Worm (Caenorhabditis elegans): ENCODE measurements around the gene F53E2.2.

ce11 chrV:1499140-1499539 is 24.3 kb downstream of the F53E2.2 start, which contains the start of gene sru-27:
- no peak for TF ChIP-seq lin-38 (GFP tag; IDR thresholded peaks at IDR 0.05)
- TF ChIP-seq nhr-76 (tag; optimal IDR thresholded peaks at IDR 0.05) = no peak
- no peak for TF ChIP-seq nhr-102 (tag; optimal IDR thresholded peaks at IDR 0.05)
- TF ChIP-seq lim-7 (GFP tag; IDR thresholded peaks at IDR 0.05) = no peak
- no peak for TF ChIP-seq nhr-25 (tag; optimal IDR thresholded peaks at IDR 0.05; ENCODE audit: borderline replicate concordance, insufficient read depth)
- no peak for TF ChIP-seq ceh-28 (tag; optimal IDR thresholded peaks at IDR 0.05)
- TF ChIP-seq ztf-11 (tag; optimal IDR thresholded peaks at IDR 0.05) = no peak
- TF ChIP-seq skn-1 (tag; optimal IDR thresholded peaks at IDR 0.05) = no peak
- TF ChIP-seq unc-62 (GFP tag; optimal IDR thresholded peaks at IDR 0.05 in 1 of 2) = peak in 1 of 2 experiments; percentile 23
- no peak for TF ChIP-seq unc-62 (tag; optimal IDR thresholded peaks at IDR 0.05)
- TF ChIP-seq unc-130 (GFP tag; optimal IDR thresholded peaks at IDR 0.05) = no peak
- TF ChIP-seq daf-12 (tag; optimal IDR thresholded peaks at IDR 0.05) = no peak

Measured in whole organism, L4 larva.